Worm (Caenorhabditis elegans) whole organism, L1 larva: ENCODE results near the gene T26C5.3.

ENCODE experiments used
- C04F5.9 ChIP-seq: sonication (generic microtip); optimal IDR thresholded peaks from 2 replicates; lab custom pipeline; 2016; ENCODE audit warnings: missing genetic modification characterization, missing compliant biosample characterization
- C34B4.2 ChIP-seq: sonication (generic microtip); optimal IDR thresholded peaks from 2 replicates; lab custom pipeline; 2017; ENCODE audit warnings: mild to moderate bottlenecking, missing genetic modification characterization, missing compliant biosample characterization
- F16B12.6 ChIP-seq: fragments of 150-350 bp; optimal IDR thresholded peaks from 2 replicates; lab custom pipeline; 2014; ENCODE audit warnings: missing biosample characterization, missing genetic modification characterization
- Y116A8C.19 ChIP-seq: sonication (generic microtip); optimal IDR thresholded peaks from 2 replicates; lab custom pipeline; 2016; ENCODE audit warnings: missing compliant biosample characterization, missing genetic modification characterization, borderline replicate concordance
- aly-2 ChIP-seq: fragments of 150-350 bp; optimal IDR thresholded peaks from 2 replicates; lab custom pipeline; 2014; ENCODE audit warnings: missing biosample characterization, missing genetic modification characterization
- blmp-1 ChIP-seq: fragments of 150-350 bp; optimal IDR thresholded peaks from 2 replicates; lab custom pipeline; 2014; ENCODE audit warnings: missing biosample characterization, missing genetic modification characterization
- ceh-82 ChIP-seq, 3 experiments: fragments of 150-350 bp in 1 of 3; sonication (generic microtip) in 2 of 3; optimal IDR thresholded peaks; 2 replicates each; lab custom pipeline; 2014 to 2017; ENCODE audit warnings: missing biosample characterization in 3 of 3, missing genetic modification characterization in 3 of 3
- ceh-88 ChIP-seq: fragments of 200-800 bp; sonication (Bioruptor generic); IDR thresholded peaks from 2 replicates; pipeline ENCODE4 v1.3.6; 2022; ENCODE audit warnings: missing genetic modification characterization, missing compliant biosample characterization
- ceh-90 ChIP-seq: sonication (generic microtip); optimal IDR thresholded peaks from 2 replicates; lab custom pipeline; 2016; ENCODE audit warnings: missing genetic modification characterization, missing compliant biosample characterization
- dsc-1 ChIP-seq: sonication (generic microtip); optimal IDR thresholded peaks from 2 replicates; lab custom pipeline; 2016; ENCODE audit warnings: mild to moderate bottlenecking, missing genetic modification characterization, missing compliant biosample characterization
- efl-1 ChIP-seq, 4 experiments: fragments of 150-350 bp; optimal IDR thresholded peaks in 3 of 4; peaks in 1 of 4; 1 replicate in 1 of 4; 2 replicates in 3 of 4; lab custom pipeline; 2014; ENCODE audit warnings: missing biosample characterization in 2 of 4, missing genetic modification characterization in 2 of 4, missing genetic modification reagents in 2 of 4
- elt-2 ChIP-seq: sonication (generic microtip); optimal IDR thresholded peaks from 2 replicates; lab custom pipeline; 2016; ENCODE audit warnings: missing genetic modification characterization, mild to moderate bottlenecking, inconsistent platforms, missing compliant biosample characterization, missing genetic modification reagents
- ets-5 ChIP-seq: fragments of 200-800 bp; sonication (Bioruptor generic); IDR thresholded peaks from 2 replicates; pipeline ENCODE4 v1.3.6; 2022; ENCODE audit warnings: missing genetic modification characterization, missing compliant biosample characterization
- fkh-8 ChIP-seq: sonication (generic microtip); optimal IDR thresholded peaks from 2 replicates; lab custom pipeline; 2016; ENCODE audit warnings: mild to moderate bottlenecking, missing genetic modification characterization, missing compliant biosample characterization
- fos-1 ChIP-seq: fragments of 150-350 bp; optimal IDR thresholded peaks from 2 replicates; lab custom pipeline; 2014; ENCODE audit warnings: missing biosample characterization, missing genetic modification characterization
- jun-1 ChIP-seq: fragments of 150-350 bp; optimal IDR thresholded peaks from 2 replicates; lab custom pipeline; 2014; ENCODE audit warnings: missing biosample characterization, missing genetic modification reagents, missing genetic modification characterization
- lir-3 ChIP-seq: sonication (generic microtip); optimal IDR thresholded peaks from 2 replicates; lab custom pipeline; 2016; ENCODE audit warnings: mild to moderate bottlenecking, missing genetic modification characterization, moderate library complexity, missing compliant biosample characterization; ENCODE audit not compliant: poor library complexity
- mef-2 ChIP-seq: fragments of 150-350 bp; optimal IDR thresholded peaks from 2 replicates; lab custom pipeline; 2014; ENCODE audit warnings: missing biosample characterization, missing genetic modification characterization
- mep-1 ChIP-seq: fragments of 150-350 bp; optimal IDR thresholded peaks from 2 replicates; lab custom pipeline; 2014; ENCODE audit warnings: missing biosample characterization, missing genetic modification characterization
- nhr-11 ChIP-seq: fragments of 150-350 bp; optimal IDR thresholded peaks from 2 replicates; lab custom pipeline; 2014; ENCODE audit warnings: missing biosample characterization, missing genetic modification characterization
- nhr-28 ChIP-seq: fragments of 150-350 bp; optimal IDR thresholded peaks from 2 replicates; lab custom pipeline; 2014; ENCODE audit warnings: missing biosample characterization, missing genetic modification characterization
- nhr-76 ChIP-seq: sonication (generic microtip); optimal IDR thresholded peaks from 2 replicates; lab custom pipeline; 2017; ENCODE audit warnings: missing biosample characterization, missing genetic modification characterization
- nhr-85 ChIP-seq: sonication (generic microtip); peaks from one replicate; lab custom pipeline; 2016; ENCODE audit warnings: missing genetic modification characterization, inconsistent platforms, missing compliant biosample characterization
- nhr-90 ChIP-seq: sonication (generic microtip); optimal IDR thresholded peaks from 2 replicates; lab custom pipeline; 2016; ENCODE audit warnings: mild to moderate bottlenecking, missing genetic modification characterization, missing compliant biosample characterization; ENCODE audit not compliant: poor library complexity
- pag-3 ChIP-seq: sonication (generic microtip); optimal IDR thresholded peaks from 2 replicates; lab custom pipeline; 2017; ENCODE audit warnings: missing genetic modification characterization, mild to moderate bottlenecking, missing compliant biosample characterization, antibody characterized with exemption, borderline replicate concordance; ENCODE audit not compliant: insufficient read depth
- pax-3 ChIP-seq: fragments of 200-800 bp; sonication (Bioruptor generic); optimal IDR thresholded peaks from 2 replicates; lab custom pipeline; 2018; ENCODE audit warnings: mild to moderate bottlenecking, missing genetic modification characterization, moderate library complexity, missing compliant biosample characterization
- pqm-1 ChIP-seq: sonication (generic microtip); optimal IDR thresholded peaks from 3 replicates; lab custom pipeline; 2017; ENCODE audit warnings: missing biosample characterization, missing genetic modification characterization
- snu-23 ChIP-seq: sonication (generic microtip); optimal IDR thresholded peaks from 2 replicates; lab custom pipeline; 2016; ENCODE audit warnings: missing genetic modification characterization, missing compliant biosample characterization
- sup-37 ChIP-seq: fragments of 200-800 bp; sonication (Bioruptor generic); optimal IDR thresholded peaks from 2 replicates; lab custom pipeline; 2018; ENCODE audit warnings: mild to moderate bottlenecking, missing genetic modification characterization, missing compliant biosample characterization
- swsn-7 ChIP-seq: sonication (generic microtip); optimal IDR thresholded peaks from 2 replicates; lab custom pipeline; 2016; ENCODE audit warnings: missing genetic modification characterization, missing compliant biosample characterization
- tbx-2 ChIP-seq: sonication (generic microtip); optimal IDR thresholded peaks from 2 replicates; lab custom pipeline; 2016; ENCODE audit warnings: missing genetic modification characterization, missing compliant biosample characterization
- unc-30 ChIP-seq: sonication (generic microtip); optimal IDR thresholded peaks from 2 replicates; lab custom pipeline; 2017; ENCODE audit warnings: missing biosample characterization, missing genetic modification characterization
- unc-98 ChIP-seq: fragments of 200-800 bp; sonication (Bioruptor generic); IDR thresholded peaks from 2 replicates; pipeline ENCODE4 v1.3.6; 2022; ENCODE audit warnings: missing genetic modification characterization, missing compliant biosample characterization
- vab-15 ChIP-seq: sonication (generic microtip); optimal IDR thresholded peaks from 2 replicates; lab custom pipeline; 2017; ENCODE audit warnings: missing genotype, mild to moderate bottlenecking, missing genetic modification characterization, missing compliant biosample characterization
- zag-1 ChIP-seq: fragments of 150-350 bp; optimal IDR thresholded peaks from 2 replicates; lab custom pipeline; 2014; ENCODE audit warnings: missing biosample characterization, missing genetic modification characterization
- ztf-4 ChIP-seq: fragments of 150-350 bp; optimal IDR thresholded peaks from 2 replicates; lab custom pipeline; 2014; ENCODE audit warnings: missing biosample characterization, missing genetic modification characterization

The T26C5.3 gene

DNA sequence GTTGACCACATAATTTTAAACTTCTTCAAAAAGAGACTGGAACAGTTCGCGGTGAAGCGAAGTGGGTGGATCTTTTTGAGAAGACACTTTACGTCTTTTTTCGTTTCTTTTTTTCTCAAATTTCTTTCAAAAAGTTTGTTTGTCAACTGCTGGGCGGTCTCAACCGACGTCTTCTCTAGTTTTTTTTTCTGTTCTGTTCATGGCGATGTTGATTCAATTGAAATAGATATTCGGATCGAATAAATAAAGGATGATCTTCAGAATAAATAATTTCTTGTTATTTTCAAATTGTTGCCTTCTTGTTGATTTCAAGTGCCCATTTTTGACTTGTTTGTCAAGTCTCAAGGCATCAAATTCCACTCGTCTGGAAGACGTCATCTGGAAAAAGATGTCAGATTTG lies 14.0 kb downstream of the T26C5.3 start, which contains the start of gene T26C5.4:
Gene T26C5.4 (minus strand): TSS at position 101 of the 400 bp plus-strand sequence.
- TF ChIP-seq C34B4.2 (tag; lab: Kevin White, UChicago) (no peak), jun-1 (tag; lab: Kevin White, UChicago) (no peak), Y116A8C.19 (tag; lab: Kevin White, UChicago) (no peak), aly-2 (tag; lab: Kevin White, UChicago) (no peak), ceh-82 (tag; optimal IDR thresholded peaks at IDR 0.05; lab: Kevin White, UChicago) (no peak), unc-30 (no peak), mep-1 (tag; lab: Kevin White, UChicago) (no peak), nhr-76 (no peak)

DNA sequence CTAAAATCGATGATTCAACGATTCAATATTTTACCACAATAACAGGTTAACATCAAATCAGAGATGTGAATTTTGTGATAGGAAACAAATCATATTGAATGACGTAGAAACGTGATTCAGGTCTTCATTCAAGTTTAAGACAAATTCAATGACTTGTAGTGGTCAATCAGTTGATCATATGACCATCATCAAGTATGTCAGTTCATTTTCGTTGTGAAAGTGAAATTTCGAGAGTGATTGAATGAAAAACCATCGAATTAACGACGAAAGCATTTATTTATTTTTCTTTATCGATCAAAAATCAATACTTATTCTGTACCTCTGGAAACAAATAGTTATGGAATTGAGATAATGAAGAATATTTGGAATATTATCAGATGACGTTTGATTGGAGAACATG lies 15.1 kb downstream of the T26C5.3 start:
- no peak for TF ChIP-seq snu-23 (GFP tag; lab: Kevin White, UChicago)
- no peak for TF ChIP-seq zag-1 (tag; lab: Kevin White, UChicago)
- peak; percentile 77 for TF ChIP-seq blmp-1 (tag; lab: Kevin White, UChicago)
- no peak for TF ChIP-seq ztf-4 (tag; lab: Kevin White, UChicago)
- TF ChIP-seq tbx-2 (tag; lab: Kevin White, UChicago) = no peak
- TF ChIP-seq nhr-28 (tag; lab: Kevin White, UChicago) = no peak
- TF ChIP-seq pqm-1 (tag; lab: Kevin White, UChicago) = no peak
- TF ChIP-seq mef-2 (tag; lab: Kevin White, UChicago) = no peak
- no peak for TF ChIP-seq unc-98 (GFP tag; lab: Robert Waterston, UW)
- TF ChIP-seq Y116A8C.19 (tag; lab: Kevin White, UChicago) = no peak
- TF ChIP-seq lir-3 (tag; lab: Kevin White, UChicago) = no peak
- no peak for TF ChIP-seq vab-15
- TF ChIP-seq pag-3 (tag; lab: Kevin White, UChicago) = no peak
- TF ChIP-seq C04F5.9 (tag; lab: Kevin White, UChicago) = no peak
- TF ChIP-seq nhr-85 (tag; lab: Kevin White, UChicago) = peak; percentile 81
- no peak for TF ChIP-seq pax-3

DNA sequence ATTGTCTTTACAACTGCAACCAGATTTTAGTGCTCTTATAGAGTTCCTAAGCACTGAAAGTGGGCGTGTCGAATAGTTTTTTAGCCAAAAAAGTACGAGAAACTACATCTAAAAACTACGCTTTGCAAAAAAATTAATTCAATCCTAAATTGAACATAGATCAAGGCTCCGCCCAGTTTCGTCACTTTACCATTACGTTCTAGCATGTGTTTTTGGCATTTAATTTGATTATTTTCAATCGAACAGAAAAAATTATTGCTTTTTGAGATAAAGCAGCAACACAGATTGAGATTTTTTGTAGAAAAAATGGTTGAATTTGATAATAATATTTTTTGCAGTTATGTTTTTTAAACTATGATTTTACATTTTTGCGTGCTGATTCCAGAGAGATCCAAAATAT lies 17.8 kb downstream of the T26C5.3 start, which contains the start of gene nlp-82:
Gene nlp-82 (minus strand): TSS at position 101 of the 400 bp plus-strand sequence.
- TF ChIP-seq fos-1 (no peak), C04F5.9 (tag; lab: Kevin White, UChicago) (no peak), F16B12.6 (tag; lab: Kevin White, UChicago) (no peak), swsn-7 (tag; lab: Kevin White, UChicago) (no peak), ceh-88 (GFP tag; lab: Robert Waterston, UW) (no peak), fkh-8 (tag; lab: Kevin White, UChicago) (no peak), ztf-4 (tag; lab: Kevin White, UChicago) (no peak), zag-1 (tag; lab: Kevin White, UChicago) (no peak), nhr-11 (tag; lab: Kevin White, UChicago) (no peak), ceh-90 (tag; lab: Kevin White, UChicago) (no peak), snu-23 (GFP tag; lab: Kevin White, UChicago) (no peak)
- TF ChIP-seq, all 84 proteins: peak for 0

DNA sequence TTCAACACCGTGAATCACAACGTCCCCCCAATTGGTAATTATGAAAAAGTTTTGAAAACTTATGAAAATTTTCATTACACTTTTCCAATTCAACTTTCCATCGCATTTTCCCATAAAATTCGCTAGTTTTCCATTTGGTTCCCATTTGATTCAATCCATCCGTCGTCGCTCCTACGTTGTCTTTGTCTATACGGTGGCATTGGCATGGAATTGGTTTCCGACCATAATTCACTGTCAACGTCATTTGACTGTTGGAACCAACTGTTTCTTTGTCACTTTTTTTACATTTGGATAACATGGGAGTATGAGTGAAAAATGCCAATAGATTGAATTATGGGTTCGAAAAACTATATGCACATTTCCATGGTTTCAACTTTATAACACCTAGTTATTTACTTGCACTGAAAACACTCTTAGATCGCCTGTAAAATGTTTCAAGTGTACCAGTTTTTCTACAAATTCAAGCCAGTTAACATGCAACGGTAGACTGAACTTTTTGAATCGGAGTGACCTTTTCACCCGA lies 21.7 kb downstream of the T26C5.3 start:
- peak; percentile 45 for TF ChIP-seq dsc-1 (tag; lab: Kevin White, UChicago)
- TF ChIP-seq ets-5 (GFP tag; lab: Robert Waterston, UW) = no peak
- no peak for TF ChIP-seq nhr-90 (tag; lab: Kevin White, UChicago)
- no peak for TF ChIP-seq sup-37 (GFP tag; lab: Kevin White, UChicago)
- no peak for TF ChIP-seq elt-2
- TF ChIP-seq unc-30 = no peak
- no peak for TF ChIP-seq nhr-11 (tag; lab: Kevin White, UChicago)
- no peak for TF ChIP-seq efl-1 (optimal IDR thresholded peaks at IDR 0.05; lab: Kevin White, UChicago)
- peak in 1 of 2 experiments; percentile 33 for TF ChIP-seq efl-1 (GFP tag; optimal IDR thresholded peaks at IDR 0.05 in 1 of 2; lab: Kevin White, UChicago)
- TF ChIP-seq mef-2 (tag; lab: Kevin White, UChicago) = no peak
- peak; percentile 41 for TF ChIP-seq blmp-1 (tag; lab: Kevin White, UChicago)
- TF ChIP-seq unc-98 (GFP tag; lab: Robert Waterston, UW) = no peak
- no peak for TF ChIP-seq F16B12.6 (tag; lab: Kevin White, UChicago)
- no peak for TF ChIP-seq swsn-7 (tag; lab: Kevin White, UChicago)
